Worm (Caenorhabditis elegans) whole organism, midembryonic: ENCODE data around the gene nhr-127.

Experiments used
- T22C8.4 ChIP-seq: fragments of 200-800 bp; sonication (Bioruptor generic); IDR thresholded peaks from 2 replicates; pipeline ENCODE4 v1.3.6; 2022; ENCODE audit warnings: missing genetic modification characterization, missing compliant biosample characterization
- cog-1 ChIP-seq: sonication (generic microtip); optimal IDR thresholded peaks from 2 replicates; lab custom pipeline; 2016; ENCODE audit warnings: missing genetic modification characterization, missing compliant biosample characterization
- flt-1 ChIP-seq: fragments of 200-800 bp; sonication (Bioruptor generic); IDR thresholded peaks from 2 replicates; pipeline ENCODE4 v1.3.6; 2022; ENCODE audit warnings: missing genetic modification characterization, missing compliant biosample characterization
- klf-2 ChIP-seq: fragments of 200-800 bp; sonication (Bioruptor generic); conservative IDR thresholded peaks from 2 replicates; pipeline ENCODE4 v1.3.6; 2022; ENCODE audit warnings: missing genetic modification reagents, missing genetic modification characterization, missing compliant biosample characterization
- med-1 ChIP-seq: sonication (generic microtip); optimal IDR thresholded peaks from 2 replicates; lab custom pipeline; 2017; ENCODE audit warnings: missing genetic modification characterization, mild to moderate bottlenecking, missing compliant biosample characterization, antibody characterized with exemption, missing genetic modification reagents; ENCODE audit not compliant: insufficient read depth
- ref-1 ChIP-seq: fragments of 200-800 bp; sonication (Bioruptor generic); conservative IDR thresholded peaks from 2 replicates; pipeline ENCODE4 v1.3.6; 2022; ENCODE audit warnings: missing genetic modification reagents, missing genetic modification characterization, missing compliant biosample characterization
- tab-1 ChIP-seq: fragments of 200-800 bp; sonication (Bioruptor generic); IDR thresholded peaks from 2 replicates; pipeline ENCODE4 v1.3.6; 2022; ENCODE audit warnings: missing genetic modification characterization, missing compliant biosample characterization
- ztf-23 ChIP-seq: fragments of 200-800 bp; sonication (Bioruptor generic); IDR thresholded peaks from 2 replicates; pipeline ENCODE4 v1.3.6; 2022; ENCODE audit warnings: missing genetic modification reagents, missing genetic modification characterization, missing compliant biosample characterization
- ztf-29 ChIP-seq: fragments of 200-800 bp; sonication (Bioruptor generic); IDR thresholded peaks from 2 replicates; pipeline ENCODE4 v1.3.6; 2022; ENCODE audit warnings: missing genetic modification reagents, missing genetic modification characterization, missing compliant biosample characterization

Gene nhr-127

DNA sequence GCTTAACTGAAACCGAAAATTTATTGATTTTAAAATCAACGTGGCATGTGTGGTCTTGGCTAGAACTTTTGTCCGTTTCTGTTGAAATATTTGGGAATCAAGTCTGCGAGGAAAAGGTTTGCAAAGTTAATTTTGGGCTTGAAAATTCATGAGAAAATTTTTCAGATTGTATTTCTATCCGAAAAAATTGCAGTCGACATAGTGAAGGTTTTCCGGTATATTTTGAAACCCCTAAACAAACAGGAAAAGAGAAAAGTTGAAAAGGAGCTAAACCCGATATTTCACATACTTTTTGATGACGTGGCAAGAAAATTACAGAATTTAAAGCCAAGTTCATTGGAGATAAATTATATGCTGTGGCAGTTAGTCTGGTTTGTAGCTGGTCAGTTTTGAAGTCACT, at the start of gene nhr-127:
TSS of gene nhr-127 (plus strand) at position 301 of the 400 bp plus-strand sequence.
- TF ChIP-seq ztf-29 (GFP tag; lab: Robert Waterston, UW) (no peak), klf-2 (GFP tag; lab: Robert Waterston, UW) (no peak), tab-1 (no peak), T22C8.4 (no peak), ref-1 (no peak), med-1 (GFP tag; lab: Kevin White, UChicago) (no peak), cog-1 (no peak)

DNA sequence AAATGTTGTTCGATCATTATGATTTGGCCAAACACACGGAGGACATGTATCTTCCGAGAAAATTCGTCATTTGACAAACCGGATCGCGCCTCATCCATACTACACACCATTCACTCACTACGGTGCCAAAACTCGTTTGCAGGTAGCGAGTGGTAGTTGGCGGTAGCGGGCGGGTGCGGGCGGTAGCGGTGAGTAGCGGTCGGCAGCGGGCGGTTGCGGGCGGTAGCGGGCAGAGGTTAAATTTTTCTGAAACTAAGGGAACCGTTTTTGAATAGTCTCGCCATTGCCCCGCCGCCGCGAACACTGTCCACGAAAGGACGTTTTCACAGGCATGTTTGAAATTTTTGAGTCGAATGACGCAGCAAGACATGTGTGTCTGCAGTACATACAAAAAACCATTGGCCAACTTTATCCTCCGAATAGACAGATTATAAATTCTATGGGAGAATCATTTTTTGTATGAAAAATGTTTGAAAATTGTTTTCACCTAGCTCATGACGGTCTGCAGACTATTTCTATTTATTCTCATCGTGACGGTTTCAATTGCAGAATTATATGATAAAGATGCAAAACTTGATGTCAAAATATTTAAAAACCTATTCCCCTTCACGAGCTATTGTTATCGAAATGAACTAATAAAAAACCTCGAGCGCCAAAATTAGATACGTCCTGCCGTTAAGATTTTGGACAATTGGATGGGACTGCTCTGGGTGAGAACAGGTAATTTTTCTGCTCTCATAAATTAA, 49.4 kb upstream of the nhr-127 start, which contains the start of gene F11A5.16:
TSS of gene F11A5.16 (plus strand) at position 696 of the 746 bp plus-strand sequence.
- TF ChIP-seq tab-1 = 0 out of 2 replicates have a peak, but pooled peaks have one; percentile 18
- TF ChIP-seq T22C8.4 = no peak

- TF ChIP-seq klf-2 (GFP tag; lab: Robert Waterston, UW) = no peak
- TF ChIP-seq med-1 (GFP tag; lab: Kevin White, UChicago) = no peak
- TF ChIP-seq tab-1 = no peak
- TF ChIP-seq T22C8.4 = no peak
- no peak for TF ChIP-seq ztf-29 (GFP tag; lab: Robert Waterston, UW)
- TF ChIP-seq ref-1 = no peak
- no peak for TF ChIP-seq ztf-23 (GFP tag; lab: Robert Waterston, UW)
- no peak for TF ChIP-seq flt-1
- TF ChIP-seq cog-1 = no peak
These were observed 48.1 kb upstream of the nhr-127 start for ce11 chrV:16211713-16212112.

- TF ChIP-seq tab-1 (no peak), cog-1 (no peak), flt-1 (no peak)
These were observed 46.5 kb upstream of the nhr-127 start for ce11 chrV:16213323-16213722.

- TF ChIP-seq flt-1 (no peak), ztf-29 (GFP tag; lab: Robert Waterston, UW) (no peak), tab-1 (no peak), med-1 (GFP tag; lab: Kevin White, UChicago) (no peak), cog-1 (no peak)
These were observed 45.3 kb upstream of the nhr-127 start, which contains the start of gene F11A5.9 for ce11 chrV:16214505-16214904. F11A5.9 (plus strand) TSS chrV:16214890.

DNA sequence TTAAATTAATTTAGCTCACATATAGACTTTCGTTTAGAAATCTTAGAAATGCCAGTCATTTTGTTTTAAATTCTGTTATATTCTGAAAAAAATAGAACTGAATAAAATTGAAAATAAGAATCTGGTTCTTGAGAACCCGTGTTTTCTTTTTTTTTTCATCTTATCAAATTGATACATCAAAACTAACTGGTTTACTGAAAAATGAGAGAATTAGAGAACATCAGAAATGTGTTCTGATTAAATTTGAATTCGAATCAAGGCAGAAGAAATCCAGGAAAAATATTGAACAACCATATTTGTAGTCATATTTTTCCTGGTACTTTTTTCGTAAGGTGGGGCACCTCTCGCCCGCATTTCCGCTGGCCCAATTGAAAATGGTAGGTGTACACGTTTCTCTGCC, 41.3 kb upstream of the nhr-127 start, which contains the start of gene F11A5.15:
TSS of gene F11A5.15 (minus strand) at position 101 of the 400 bp plus-strand sequence.
- TF ChIP-seq T22C8.4 (no peak), flt-1 (no peak), ztf-23 (GFP tag; lab: Robert Waterston, UW) (no peak), med-1 (GFP tag; lab: Kevin White, UChicago) (no peak), ztf-29 (GFP tag; lab: Robert Waterston, UW) (no peak), klf-2 (GFP tag; lab: Robert Waterston, UW) (no peak), ref-1 (no peak), cog-1 (no peak), tab-1 (no peak)

DNA sequence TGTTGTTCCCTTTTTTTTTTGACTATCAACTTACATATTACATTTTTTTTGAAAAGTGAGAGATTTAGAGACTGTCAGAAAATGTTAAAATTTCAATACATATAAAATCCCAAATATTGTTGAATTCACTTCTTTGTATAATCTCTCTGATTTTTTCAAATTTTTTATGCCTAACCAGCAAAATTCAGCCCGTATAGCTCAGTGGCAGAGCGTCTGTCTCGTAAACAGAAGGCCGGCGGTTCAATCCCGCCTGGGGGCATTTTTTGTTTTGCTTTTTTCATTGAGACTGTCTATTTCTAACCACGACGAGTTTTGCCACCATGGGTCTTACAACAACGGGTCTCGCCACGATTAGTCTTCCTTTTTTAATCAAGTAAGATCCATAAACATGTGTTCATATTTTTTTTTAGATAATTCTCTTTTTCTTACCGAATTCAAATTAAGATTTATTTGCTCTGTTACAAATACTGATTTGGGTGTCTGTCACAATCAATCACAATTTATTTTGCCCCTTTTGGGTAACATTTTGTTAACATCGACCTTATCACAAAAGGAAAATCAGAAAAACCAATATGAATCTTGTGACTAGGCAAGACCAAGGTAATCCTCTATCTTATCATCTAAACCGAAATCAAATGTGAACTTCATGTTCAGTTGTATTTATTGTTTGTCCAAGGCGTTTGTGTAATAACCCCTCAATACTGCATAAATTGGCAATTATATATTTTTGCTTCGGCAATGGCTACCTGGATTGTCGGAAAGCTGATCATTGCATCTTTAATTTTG, 40.6 kb upstream of the nhr-127 start, which contains the start of gene glc-1:
TSS of gene glc-1 (plus strand) at position 663 of the 786 bp plus-strand sequence.
- TF ChIP-seq med-1 (GFP tag; lab: Kevin White, UChicago) (no peak), ref-1 (no peak), ztf-23 (GFP tag; lab: Robert Waterston, UW) (no peak), ztf-29 (GFP tag; lab: Robert Waterston, UW) (no peak), klf-2 (GFP tag; lab: Robert Waterston, UW) (no peak), cog-1 (no peak), tab-1 (no peak), T22C8.4 (no peak), flt-1 (no peak)

ce11 chrV:16220020-16220419, 39.8 kb upstream of the nhr-127 start:
- TF ChIP-seq flt-1 (no peak), klf-2 (GFP tag; lab: Robert Waterston, UW) (no peak), ztf-29 (GFP tag; lab: Robert Waterston, UW) (no peak)

DNA sequence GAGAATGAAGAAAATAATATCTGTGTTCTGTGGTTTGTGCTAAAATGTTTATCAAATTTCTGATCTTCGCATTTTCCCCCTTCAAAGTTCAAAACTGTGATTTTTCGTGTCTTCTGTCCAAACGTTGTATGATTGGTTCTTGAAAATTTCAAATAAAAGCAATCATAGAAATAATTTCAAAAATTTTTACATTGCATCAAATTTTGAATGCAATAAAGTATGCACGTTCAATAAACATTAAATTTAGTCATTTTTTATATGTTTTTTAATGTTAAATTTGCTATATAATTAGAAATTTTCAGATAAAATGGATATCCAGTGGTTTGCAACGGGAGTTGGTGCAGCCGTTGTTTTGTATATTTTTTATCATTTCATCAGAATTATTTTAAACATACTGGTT, 35.8 kb upstream of the nhr-127 start, which contains the start of gene stdh-2:
TSS of gene stdh-2 (plus strand) at position 301 of the 400 bp plus-strand sequence.
- TF ChIP-seq tab-1 (no peak), klf-2 (GFP tag; lab: Robert Waterston, UW) (no peak)

ce11 chrV:16225524-16226116, 34.2 kb upstream of the nhr-127 start:
- TF ChIP-seq ztf-29 (GFP tag; lab: Robert Waterston, UW) (no peak), T22C8.4 (no peak), cog-1 (no peak), flt-1 (no peak), ref-1 (no peak), tab-1 (no peak), ztf-23 (GFP tag; lab: Robert Waterston, UW) (no peak), klf-2 (GFP tag; lab: Robert Waterston, UW) (no peak), med-1 (GFP tag; lab: Kevin White, UChicago) (no peak)
